Fruit fly (Drosophila melanogaster) whole organism, pupa: ENCODE results near the gene CG2961.

Experiments used
- CG10348 ChIP-seq: fragments of 200-800 bp; sonication (Bioruptor generic); IDR thresholded peaks from 2 replicates; pipeline ENCODE4 v1.3.6; 2022; ENCODE audit warnings: missing biosample characterization, missing genetic modification characterization
- CG9948 ChIP-seq: fragments of 200-800 bp; sonication (Bioruptor generic); optimal IDR thresholded peaks from 2 replicates; lab custom pipeline; 2018; ENCODE audit warnings: missing biosample characterization, mild to moderate bottlenecking, missing genetic modification characterization, moderate library complexity
- EcR ChIP-seq: fragments of 200-800 bp; sonication (Bioruptor generic); optimal IDR thresholded peaks from 3 replicates; lab custom pipeline; 2019; ENCODE audit warnings: missing biosample characterization, missing genetic modification characterization, mild to moderate bottlenecking, moderate library complexity, missing genetic modification reagents

- peak; percentile 42 for TF ChIP-seq EcR
- peak; percentile 91 for TF ChIP-seq CG10348 (GFP tag; lab: Robert Waterston, UW)
- peak; percentile 80 for TF ChIP-seq CG9948
Measured at dm6 chrX:10265213-10266017, 32.5 kb upstream of the CG2961 start, which contains the start of gene CG12643.
